Worm (Caenorhabditis elegans): ENCODE measurements around the gene nhx-1.

- TF ChIP-seq him-1 (tag; optimal IDR thresholded peaks at IDR 0.05) = no peak
- TF ChIP-seq dao-5 (tag; optimal IDR thresholded peaks at IDR 0.05) = no peak
- TF ChIP-seq W03F9.2 (tag; optimal IDR thresholded peaks at IDR 0.05) = no peak
Measured at ce11 chrX:16058845-16059244, 41.9 kb downstream of the nhx-1 start, which contains the start of gene T27A8.2.
